Worm (Caenorhabditis elegans) whole organism, young adult: ENCODE data around the gene trcs-2.

ENCODE experiments used
- lsl-1 ChIP-seq: fragments of 200-800 bp; sonication (Bioruptor generic); optimal IDR thresholded peaks from 2 replicates; lab custom pipeline; 2018; ENCODE audit warnings: mild to moderate bottlenecking, missing genetic modification characterization, moderate library complexity, missing compliant biosample characterization
- unc-62 ChIP-seq: fragments of 150-350 bp; optimal IDR thresholded peaks from 2 replicates; lab custom pipeline; 2014; ENCODE audit warnings: missing biosample characterization, missing genetic modification reagents, missing genetic modification characterization

ce11 chrII:8684824-8685223, 37.5 kb upstream of the trcs-2 start, which contains the start of gene hgap-2:
- TF ChIP-seq lsl-1 (GFP tag; lab: Kevin White, UChicago) = no peak
- TF ChIP-seq unc-62 (GFP tag; lab: Kevin White, UChicago) = no peak
